Fruit fly (Drosophila melanogaster) whole organism, prepupa: Measurements from ENCODE around the gene Exn.

ENCODE experiments used
- CG15336 ChIP-seq: fragments of 200-800 bp; sonication (Bioruptor generic); IDR thresholded peaks from 2 replicates; pipeline ENCODE4 v1.3.6; 2022; ENCODE audit warnings: missing biosample characterization, missing genetic modification characterization
- CG1621 ChIP-seq: fragments of 200-800 bp; sonication (Bioruptor generic); optimal IDR thresholded peaks from 3 replicates; lab custom pipeline; 2018; ENCODE audit warnings: missing biosample characterization, mild to moderate bottlenecking, missing genetic modification characterization
- CG4318 ChIP-seq: fragments of 200-800 bp; sonication (Bioruptor generic); optimal IDR thresholded peaks from 3 replicates; lab custom pipeline; 2017; ENCODE audit warnings: missing biosample characterization, mild to moderate bottlenecking, missing genetic modification characterization
- CG6854 ChIP-seq: fragments of 200-800 bp; sonication (Bioruptor generic); optimal IDR thresholded peaks from 2 replicates; lab custom pipeline; 2017; ENCODE audit warnings: missing biosample characterization, mild to moderate bottlenecking, missing genetic modification characterization
- Smox ChIP-seq: fragments of 200-800 bp; sonication (Bioruptor generic); optimal IDR thresholded peaks from 3 replicates; lab custom pipeline; 2016; ENCODE audit warnings: missing biosample characterization, missing genetic modification characterization
- fd59A ChIP-seq: fragments of 200-800 bp; sonication (Bioruptor generic); optimal IDR thresholded peaks from 2 replicates; lab custom pipeline; 2017; ENCODE audit warnings: missing biosample characterization, mild to moderate bottlenecking, missing genetic modification characterization, missing genetic modification reagents

DNA sequence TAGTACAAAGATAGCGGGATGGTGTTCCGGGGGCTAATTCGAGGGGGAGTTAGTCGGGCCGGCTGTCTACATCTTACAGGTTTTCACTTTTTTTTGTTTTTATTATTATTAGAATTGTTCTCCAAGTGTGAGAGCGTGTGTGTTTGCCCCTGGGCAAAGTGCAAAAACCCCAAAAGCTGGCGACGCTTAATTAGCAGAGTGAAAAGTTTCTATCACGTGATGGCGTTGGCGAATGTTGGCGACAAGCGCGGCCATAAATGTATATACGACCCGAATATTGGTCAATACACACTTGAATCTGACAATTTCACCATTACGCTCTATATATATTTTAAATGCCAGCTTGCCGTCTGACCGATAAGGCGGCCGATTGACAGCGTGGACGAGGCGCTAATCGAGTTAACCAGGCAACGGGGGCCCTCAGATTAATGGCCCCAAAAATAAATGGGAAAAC, 39.1 kb downstream of the Exn start:
- TF ChIP-seq CG4318 (no peak), fd59A (GFP tag; lab: Kevin White, UChicago) (no peak), Smox (GFP tag; lab: Kevin White, UChicago) (no peak), CG1621 (tag; lab: Kevin White, UChicago) (no peak), CG6854 (GFP tag; lab: Kevin White, UChicago) (no peak), CG15336 (GFP tag; lab: Robert Waterston, UW) (no peak)
